Worm (Caenorhabditis elegans) whole organism, young adult: Measurements from ENCODE around the gene Y41D4B.24.

Experiments used
- F22D6.2 ChIP-seq: sonication (generic microtip); optimal IDR thresholded peaks from 2 replicates; lab custom pipeline; 2016; ENCODE audit warnings: mild to moderate bottlenecking, missing genetic modification characterization, missing compliant biosample characterization
- F33H1.4 ChIP-seq: fragments of 200-800 bp; sonication (Bioruptor generic); IDR thresholded peaks from 2 replicates; pipeline ENCODE4 v1.3.6; 2022; ENCODE audit warnings: missing genetic modification reagents, missing genetic modification characterization, missing compliant biosample characterization
- F39B2.1 ChIP-seq: fragments of 200-800 bp; sonication (Bioruptor generic); IDR thresholded peaks from 2 replicates; pipeline ENCODE4 v1.3.6; 2022; ENCODE audit warnings: missing genetic modification reagents, missing genetic modification characterization, missing compliant biosample characterization
- F55B11.4 ChIP-seq: sonication (generic microtip); optimal IDR thresholded peaks from 2 replicates; lab custom pipeline; 2016; ENCODE audit warnings: missing compliant biosample characterization, missing genetic modification characterization, borderline replicate concordance; ENCODE audit not compliant: insufficient read depth
- K11D2.4 ChIP-seq: fragments of 200-800 bp; sonication (Bioruptor generic); IDR thresholded peaks from 2 replicates; pipeline ENCODE4 v1.3.6; 2022; ENCODE audit warnings: missing genetic modification reagents, missing genetic modification characterization, missing compliant biosample characterization
- Y53F4B.3 ChIP-seq: fragments of 200-800 bp; sonication (Bioruptor generic); IDR thresholded peaks from 2 replicates; pipeline ENCODE4 v1.3.6; 2022; ENCODE audit warnings: missing genetic modification reagents, missing genetic modification characterization, missing compliant biosample characterization
- Y53G8AR.9 ChIP-seq: fragments of 200-800 bp; sonication (Bioruptor generic); conservative IDR thresholded peaks from 2 replicates; pipeline ENCODE4 v1.3.6; 2022; ENCODE audit warnings: missing genetic modification reagents, missing genetic modification characterization, missing compliant biosample characterization
- Y79H2A.3 ChIP-seq: fragments of 200-800 bp; sonication (Bioruptor generic); conservative IDR thresholded peaks from 2 replicates; pipeline ENCODE4 v1.3.6; 2022; ENCODE audit warnings: missing genetic modification reagents, missing genetic modification characterization, missing compliant biosample characterization
- akir-1 ChIP-seq: fragments of 200-800 bp; sonication (Bioruptor generic); optimal IDR thresholded peaks from 2 replicates; lab custom pipeline; 2018; ENCODE audit warnings: mild to moderate bottlenecking, missing genetic modification characterization, moderate library complexity, missing compliant biosample characterization
- attf-3 ChIP-seq: fragments of 200-800 bp; sonication (Bioruptor generic); conservative IDR thresholded peaks from 2 replicates; pipeline ENCODE4 v1.3.6; 2022; ENCODE audit warnings: missing genetic modification reagents, missing genetic modification characterization, missing compliant biosample characterization
- ccch-3 ChIP-seq: fragments of 200-800 bp; sonication (Bioruptor generic); optimal IDR thresholded peaks from 2 replicates; lab custom pipeline; 2018; ENCODE audit warnings: mild to moderate bottlenecking, missing genetic modification characterization, missing compliant biosample characterization
- cebp-1 ChIP-seq, 2 experiments: fragments of 200-800 bp in 1 of 2; sonication (Bioruptor generic) in 1 of 2; sonication (generic microtip) in 1 of 2; IDR thresholded peaks in 1 of 2; optimal IDR thresholded peaks in 1 of 2; 2 replicates each; pipeline versions ENCODE4 v1.3.6 to Lab custom; 2017 to 2022; ENCODE audit warnings: missing compliant biosample characterization in 2 of 2, missing genetic modification characterization in 2 of 2, mild to moderate bottlenecking in 1 of 2, missing genetic modification reagents in 1 of 2, moderate library complexity in 1 of 2
- ceh-100 ChIP-seq: fragments of 200-800 bp; sonication (Bioruptor generic); IDR thresholded peaks from 2 replicates; pipeline ENCODE4 v1.3.6; 2022; ENCODE audit warnings: missing genetic modification reagents, missing genetic modification characterization, missing compliant biosample characterization
- ceh-40 ChIP-seq: fragments of 200-800 bp; sonication (Bioruptor generic); IDR thresholded peaks from 2 replicates; pipeline ENCODE4 v1.3.6; 2022; ENCODE audit warnings: missing genetic modification characterization, missing compliant biosample characterization
- chd-7 ChIP-seq: sonication (generic microtip); optimal IDR thresholded peaks from 2 replicates; lab custom pipeline; 2016; ENCODE audit warnings: mild to moderate bottlenecking, missing genetic modification characterization, moderate library complexity, missing compliant biosample characterization
- dpl-1 ChIP-seq: fragments of 150-350 bp; optimal IDR thresholded peaks from 2 replicates; lab custom pipeline; 2014; ENCODE audit warnings: missing biosample characterization, missing genetic modification reagents, missing genetic modification characterization
- efl-1 ChIP-seq: fragments of 150-350 bp; optimal IDR thresholded peaks from 2 replicates; lab custom pipeline; 2014; ENCODE audit warnings: missing biosample characterization, missing genetic modification reagents, missing genetic modification characterization
- egl-18 ChIP-seq: fragments of 200-800 bp; sonication (Bioruptor generic); IDR thresholded peaks from 2 replicates; pipeline ENCODE4 v1.3.6; 2022; ENCODE audit warnings: missing genetic modification reagents, missing genetic modification characterization, missing compliant biosample characterization
- egl-44 ChIP-seq: fragments of 200-800 bp; sonication (Bioruptor generic); IDR thresholded peaks from 2 replicates; pipeline ENCODE4 v1.3.6; 2022; ENCODE audit warnings: missing genetic modification reagents, missing genetic modification characterization, missing compliant biosample characterization
- egrh-3 ChIP-seq: fragments of 200-800 bp; sonication (Bioruptor generic); IDR thresholded peaks from 2 replicates; pipeline ENCODE4 v1.3.6; 2022; ENCODE audit warnings: missing genetic modification reagents, missing genetic modification characterization, missing compliant biosample characterization
- ekl-4 ChIP-seq: fragments of 200-800 bp; sonication (Bioruptor generic); IDR thresholded peaks from 2 replicates; pipeline ENCODE4 v1.3.6; 2022; ENCODE audit warnings: missing genetic modification reagents, missing genetic modification characterization, missing compliant biosample characterization
- hmg-1.2 ChIP-seq: fragments of 200-800 bp; sonication (Bioruptor generic); IDR thresholded peaks from 2 replicates; pipeline ENCODE4 v1.3.6; 2022; ENCODE audit warnings: missing genetic modification reagents, missing genetic modification characterization, missing compliant biosample characterization
- let-526 ChIP-seq: fragments of 200-800 bp; sonication (Bioruptor generic); IDR thresholded peaks from 2 replicates; pipeline ENCODE4 v1.3.6; 2022; ENCODE audit warnings: missing genetic modification reagents, missing genetic modification characterization, missing compliant biosample characterization
- lsl-1 ChIP-seq: fragments of 200-800 bp; sonication (Bioruptor generic); optimal IDR thresholded peaks from 2 replicates; lab custom pipeline; 2018; ENCODE audit warnings: mild to moderate bottlenecking, missing genetic modification characterization, moderate library complexity, missing compliant biosample characterization
- madf-3 ChIP-seq: fragments of 200-800 bp; sonication (Bioruptor generic); IDR thresholded peaks from 2 replicates; pipeline ENCODE4 v1.3.6; 2022; ENCODE audit warnings: missing genetic modification reagents, missing genetic modification characterization, missing compliant biosample characterization
- mxl-1 ChIP-seq: sonication (generic microtip); optimal IDR thresholded peaks from 2 replicates; lab custom pipeline; 2016; ENCODE audit warnings: missing genetic modification characterization, missing compliant biosample characterization
- nhr-27 ChIP-seq: fragments of 200-800 bp; sonication (Bioruptor generic); optimal IDR thresholded peaks from 2 replicates; lab custom pipeline; 2018; ENCODE audit warnings: mild to moderate bottlenecking, missing genetic modification characterization, moderate library complexity, missing compliant biosample characterization
- pha-4 ChIP-seq: fragments of 150-350 bp; sonication (generic microtip); optimal IDR thresholded peaks from 2 replicates; lab custom pipeline; 2014; ENCODE audit warnings: missing biosample characterization, missing genetic modification reagents, missing genetic modification characterization
- rec-8 ChIP-seq, 2 experiments: sonication (generic microtip); optimal IDR thresholded peaks; 2 replicates each; lab custom pipeline; 2016; ENCODE audit warnings: mild to moderate bottlenecking in 2 of 2, missing genetic modification characterization in 2 of 2, missing genetic modification reagents in 2 of 2, missing genotype in 2 of 2, missing biosample characterization in 1 of 2, missing compliant biosample characterization in 1 of 2, moderate library complexity in 1 of 2
- snpc-1.1 ChIP-seq: sonication (generic microtip); optimal IDR thresholded peaks from 2 replicates; lab custom pipeline; 2017; ENCODE audit warnings: missing genetic modification characterization, mild to moderate bottlenecking, missing compliant biosample characterization, antibody characterized with exemption, moderate library complexity, missing genotype, missing genetic modification reagents; ENCODE audit not compliant: insufficient read depth
- tlf-1 ChIP-seq: fragments of 200-800 bp; sonication (Bioruptor generic); optimal IDR thresholded peaks from 2 replicates; lab custom pipeline; 2018; ENCODE audit warnings: mild to moderate bottlenecking, missing genetic modification characterization, missing compliant biosample characterization
- xnd-1 ChIP-seq: sonication (generic microtip); optimal IDR thresholded peaks from 2 replicates; lab custom pipeline; 2016; ENCODE audit warnings: missing genotype, missing genetic modification reagents, missing genetic modification characterization, missing compliant biosample characterization
- ztf-18 ChIP-seq: sonication (generic microtip); optimal IDR thresholded peaks from 2 replicates; lab custom pipeline; 2016; ENCODE audit warnings: missing genotype, mild to moderate bottlenecking, missing genetic modification characterization, missing compliant biosample characterization
- ztf-3 ChIP-seq: fragments of 200-800 bp; sonication (Bioruptor generic); optimal IDR thresholded peaks from 2 replicates; lab custom pipeline; 2018; ENCODE audit warnings: mild to moderate bottlenecking, missing genetic modification characterization, missing compliant biosample characterization

Y41D4B.24 gene

DNA sequence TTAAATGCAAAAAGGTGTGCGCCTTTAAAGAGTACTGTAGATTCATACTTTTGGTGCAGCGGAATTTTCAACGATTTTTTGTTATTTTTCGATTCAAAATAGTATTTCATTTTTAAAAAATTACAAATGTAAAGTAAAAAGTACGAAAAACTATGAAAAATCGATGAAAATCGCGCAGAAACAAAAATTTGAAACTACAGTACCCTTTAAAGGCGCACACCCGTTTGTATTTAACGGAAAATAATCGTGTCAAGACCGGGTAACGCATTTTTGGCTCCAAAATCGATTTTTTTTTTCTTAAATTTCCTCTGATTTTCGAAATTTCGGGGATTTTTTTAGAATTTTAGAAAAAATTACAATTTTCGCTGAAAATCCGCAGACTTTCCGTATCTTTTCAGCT, 26.0 kb upstream of the Y41D4B.24 start (continued):
- TF ChIP-seq K11D2.4 (GFP tag; lab: Robert Waterston, UW) (no peak), Y79H2A.3 (no peak), ztf-3 (GFP tag; lab: Kevin White, UChicago) (no peak), egl-18 (GFP tag; lab: Robert Waterston, UW) (no peak), rec-8 (tag; optimal IDR thresholded peaks at IDR 0.05; lab: Kevin White, UChicago) (no peak), efl-1 (peak; percentile 23), mxl-1 (tag; lab: Kevin White, UChicago) (no peak), F55B11.4 (tag; lab: Kevin White, UChicago) (no peak), snpc-1.1 (tag; lab: Kevin White, UChicago) (no peak), let-526 (GFP tag; lab: Robert Waterston, UW) (no peak)

DNA sequence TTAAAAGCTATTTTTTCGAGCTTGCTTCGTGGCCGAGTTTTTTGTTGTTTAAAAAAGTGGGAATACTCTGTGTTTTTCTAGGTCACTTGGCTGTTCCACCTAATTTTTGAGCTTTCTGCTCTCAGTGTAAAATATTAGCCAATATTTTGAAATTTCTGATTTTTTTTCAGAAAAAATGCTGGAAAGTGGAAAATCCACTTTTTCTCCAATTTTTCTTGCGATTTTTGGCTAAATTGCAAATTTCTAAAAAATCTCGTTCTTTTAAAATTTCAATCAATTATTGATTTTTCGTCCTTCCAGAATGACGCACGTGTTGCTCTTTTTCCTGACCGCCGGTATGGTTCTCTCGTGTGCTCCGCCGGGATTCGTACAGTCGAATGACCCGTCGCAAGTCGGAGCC, 25.0 kb upstream of the Y41D4B.24 start, which contains the start of gene K08D12.4:
Gene K08D12.4, plus strand, starts transcription at position 301 of the 400 bp plus-strand sequence.
- no peak for TF ChIP-seq egl-44 (GFP tag; lab: Robert Waterston, UW)
- no peak for TF ChIP-seq ceh-100 (GFP tag; lab: Robert Waterston, UW)
- TF ChIP-seq egrh-3 (GFP tag; lab: Robert Waterston, UW) = no peak
- TF ChIP-seq cebp-1 (GFP tag; IDR thresholded peaks at IDR 0.05; lab: Robert Waterston, UW) = no peak
- TF ChIP-seq cebp-1 (tag; optimal IDR thresholded peaks at IDR 0.05; lab: Kevin White, UChicago) = no peak
- no peak for TF ChIP-seq chd-7 (tag; lab: Kevin White, UChicago)
- TF ChIP-seq ccch-3 (GFP tag; lab: Kevin White, UChicago) = no peak
- no peak for TF ChIP-seq F22D6.2
- no peak for TF ChIP-seq ekl-4 (GFP tag; lab: Robert Waterston, UW)
- TF ChIP-seq dpl-1 (GFP tag; lab: Kevin White, UChicago) = no peak
- TF ChIP-seq F33H1.4 (GFP tag; lab: Robert Waterston, UW) = no peak
- TF ChIP-seq Y53F4B.3 (GFP tag; lab: Robert Waterston, UW) = no peak
- TF ChIP-seq let-526 (GFP tag; lab: Robert Waterston, UW) = no peak
- TF ChIP-seq ceh-40 (GFP tag; lab: Robert Waterston, UW) = no peak

DNA sequence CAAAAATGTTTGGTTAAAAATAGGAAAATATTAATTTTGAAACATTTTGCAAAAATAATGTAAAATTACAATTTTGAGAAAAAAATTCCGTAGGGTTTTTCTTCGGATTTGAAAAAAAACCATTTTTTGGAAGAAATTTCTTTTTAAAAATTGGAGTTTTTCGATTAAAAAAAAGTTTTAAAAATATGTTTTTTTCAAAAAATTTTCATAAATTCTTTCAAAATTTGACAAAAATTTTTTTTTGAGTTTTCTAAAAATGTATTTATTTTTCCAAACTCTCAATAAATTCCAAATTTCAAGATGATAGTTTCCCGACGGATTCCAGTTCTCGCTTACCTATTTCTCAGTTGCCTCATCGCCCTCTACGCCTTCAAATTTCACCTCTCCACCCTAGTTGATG, 17.6 kb upstream of the Y41D4B.24 start, which contains the start of gene bus-2:
Gene bus-2, plus strand, starts transcription at position 301 of the 400 bp plus-strand sequence.
- no peak for TF ChIP-seq madf-3 (GFP tag; lab: Robert Waterston, UW)
- TF ChIP-seq ztf-3 (GFP tag; lab: Kevin White, UChicago) = no peak
- no peak for TF ChIP-seq Y53G8AR.9 (GFP tag; lab: Robert Waterston, UW)
- TF ChIP-seq hmg-1.2 = no peak
- TF ChIP-seq attf-3 (GFP tag; lab: Robert Waterston, UW) = no peak
- no peak for TF ChIP-seq ztf-18 (tag; lab: Kevin White, UChicago)
- TF ChIP-seq tlf-1 = no peak
- TF ChIP-seq pha-4 = no peak
- TF ChIP-seq xnd-1 (tag; lab: Kevin White, UChicago) = no peak
- no peak for TF ChIP-seq F55B11.4 (tag; lab: Kevin White, UChicago)
- TF ChIP-seq F39B2.1 (GFP tag; lab: Robert Waterston, UW) = no peak
- TF ChIP-seq F22D6.2 = no peak
- no peak for TF ChIP-seq lsl-1
- no peak for TF ChIP-seq nhr-27 (tag; lab: Kevin White, UChicago)
- TF ChIP-seq akir-1 (GFP tag; lab: Kevin White, UChicago) = no peak
